Worm (Caenorhabditis elegans): ENCODE data around the gene sulp-7.

- no peak for TF ChIP-seq tbx-11 (GFP tag; IDR thresholded peaks at IDR 0.05)
- no peak for TF ChIP-seq ceh-36 (tag; optimal IDR thresholded peaks at IDR 0.05)
- TF ChIP-seq ama-1 (optimal IDR thresholded peaks at IDR 0.05), result no peak
- no peak for TF ChIP-seq B0310.2 (tag; optimal IDR thresholded peaks at IDR 0.05)
- TF ChIP-seq tra-4 (tag; optimal IDR thresholded peaks at IDR 0.05), result no peak
- TF ChIP-seq ceh-13 (GFP tag; optimal IDR thresholded peaks at IDR 0.05), result no peak
- no peak for TF ChIP-seq flt-1 (GFP tag; IDR thresholded peaks at IDR 0.05)
Observed at ce11 chrX:11125520-11125919, 45.0 kb downstream of the sulp-7 start, which contains the start of gene alr-1.

Data from whole organism, early embryonic.